Worm (Caenorhabditis elegans) whole organism, early embryonic: ENCODE data around the gene taf-6.2.

Source experiments
- B0310.2 ChIP-seq: sonication (generic microtip); optimal IDR thresholded peaks from 2 replicates; lab custom pipeline; 2016; ENCODE audit warnings: mild to moderate bottlenecking, missing genetic modification characterization, missing compliant biosample characterization
- ama-1 ChIP-seq: fragments of 150-350 bp; optimal IDR thresholded peaks from 2 replicates; lab custom pipeline; 2014
- flt-1 ChIP-seq: fragments of 200-800 bp; sonication (Bioruptor generic); IDR thresholded peaks from 2 replicates; pipeline ENCODE4 v1.3.6; 2022; ENCODE audit warnings: missing genetic modification characterization, missing compliant biosample characterization
- pes-1 ChIP-seq: fragments of 200-800 bp; sonication (Bioruptor generic); IDR thresholded peaks from 2 replicates; pipeline ENCODE4 v1.3.6; 2022; ENCODE audit warnings: missing genetic modification reagents, missing genetic modification characterization, missing compliant biosample characterization
- tbx-11 ChIP-seq: fragments of 200-800 bp; sonication (Bioruptor generic); IDR thresholded peaks from 2 replicates; pipeline ENCODE4 v1.3.6; 2022; ENCODE audit warnings: missing genetic modification characterization, missing compliant biosample characterization
- tbx-37 ChIP-seq: fragments of 200-800 bp; sonication (Bioruptor generic); conservative IDR thresholded peaks from 2 replicates; pipeline ENCODE4 v1.3.6; 2022; ENCODE audit warnings: missing genetic modification reagents, missing genetic modification characterization, missing compliant biosample characterization

ce11 chrIV:3698201-3698600 lies 3.7 kb upstream of the taf-6.2 start, which contains the start of gene Y37E11AL.2:
- TF ChIP-seq pes-1 (no peak), ama-1 (lab: Kevin White, UChicago) (no peak), tbx-11 (no peak), flt-1 (GFP tag; lab: Robert Waterston, UW) (no peak), B0310.2 (tag; lab: Kevin White, UChicago) (no peak), tbx-37 (GFP tag; lab: Robert Waterston, UW) (no peak)
